Fruit fly (Drosophila melanogaster): ENCODE results near the gene CG11555.

dm6 chr2L:290949-291348 is 17.3 kb downstream of the CG11555 start:
- TF ChIP-seq EcR (GFP tag; optimal IDR thresholded peaks at IDR 0.05) (no peak), pan (optimal IDR thresholded peaks at IDR 0.05) (no peak)
